Fruit fly (Drosophila melanogaster): ENCODE results near the gene Ndf.
A peak's percentile ranks its signal among the peaks of the same experiment; 100 is the strongest.

Ndf gene

DNA sequence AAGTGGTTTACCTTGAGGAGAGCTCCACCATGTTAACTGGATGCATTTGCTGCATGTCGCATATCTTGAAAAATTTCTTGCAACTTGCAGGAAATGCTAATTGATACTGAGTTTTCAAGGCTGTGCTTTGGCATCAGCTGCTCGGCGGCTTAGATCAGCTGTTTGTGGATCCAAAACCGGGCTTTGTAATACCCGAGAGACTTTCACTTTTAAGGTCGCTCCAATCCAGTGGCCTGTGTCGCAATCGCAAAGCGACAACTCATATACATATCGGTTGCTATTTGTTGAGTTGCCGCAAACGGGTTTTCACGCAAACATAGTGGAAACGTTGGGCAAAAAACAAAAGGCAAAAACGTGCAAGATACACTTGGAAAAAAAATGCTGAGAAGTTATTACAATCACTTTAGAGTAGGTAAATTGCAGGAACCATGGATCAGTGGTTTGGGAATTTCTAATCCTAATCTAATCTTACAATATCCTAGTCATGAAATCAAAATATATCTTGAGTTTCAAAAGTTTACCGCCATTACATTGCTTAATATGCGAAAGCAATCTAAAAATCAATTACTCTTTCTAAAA lies 32.2 kb downstream of the Ndf start:
- no peak for TF ChIP-seq CG17801 (GFP tag; optimal IDR thresholded peaks at IDR 0.05; ENCODE audit: partially characterized antibody)

DNA sequence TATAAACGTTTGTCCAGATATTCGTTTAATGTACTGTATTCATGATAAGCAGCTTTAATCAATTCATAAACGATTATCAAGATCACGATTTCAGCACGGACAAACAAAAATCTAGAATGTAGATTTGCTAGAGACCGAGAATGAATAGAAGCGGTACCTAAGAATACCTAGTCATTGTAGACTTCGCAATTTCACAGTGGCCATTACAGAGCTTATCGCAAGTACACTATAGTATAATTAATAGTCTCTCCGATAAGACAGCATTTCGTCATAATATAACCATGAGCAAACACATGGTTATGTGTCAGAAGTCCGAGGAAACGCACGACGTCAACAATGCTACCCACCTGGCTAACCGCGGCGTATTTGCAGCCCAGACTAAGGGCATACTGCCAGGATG lies 45.6 kb downstream of the Ndf start, which contains the start of gene CG33301:
Gene CG33301 (plus strand): TSS at position 301 of the 400 bp plus-strand sequence.
- no peak for TF ChIP-seq CG17801 (GFP tag; optimal IDR thresholded peaks at IDR 0.05; ENCODE audit: partially characterized antibody)

DNA sequence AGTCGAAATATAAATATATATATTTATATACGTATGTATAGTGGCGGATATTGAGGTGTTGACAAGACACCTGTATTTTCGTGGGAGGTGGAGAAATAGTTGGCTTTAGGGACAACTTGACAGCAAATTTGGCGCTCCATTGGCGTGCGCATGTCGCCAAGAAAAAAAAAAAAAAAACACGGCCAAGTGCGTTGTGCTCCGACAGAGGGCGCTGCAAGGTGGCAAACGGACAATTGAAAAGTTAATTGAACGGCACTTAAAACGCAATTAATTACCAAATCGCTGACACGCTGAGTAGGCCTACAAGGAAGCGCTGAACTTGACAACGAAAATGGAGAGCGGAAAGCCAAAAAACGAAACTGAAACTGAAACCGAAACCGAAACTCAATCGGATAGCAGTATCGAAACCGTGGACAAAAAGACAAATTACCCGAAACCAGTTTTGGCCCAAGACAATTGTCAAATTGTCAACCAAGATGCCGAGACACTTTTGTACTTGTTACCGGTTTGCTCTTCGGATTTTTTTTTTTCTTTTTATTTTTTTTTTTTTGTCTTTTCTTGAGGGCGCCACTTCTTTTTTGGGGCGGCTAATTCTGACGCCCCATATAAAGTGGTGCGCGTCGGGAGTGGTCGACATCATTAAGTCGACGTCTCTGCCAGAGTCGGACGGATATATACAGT lies 50.1 kb downstream of the Ndf start, which contains the start of gene Cpr31A:
Gene Cpr31A (plus strand): TSS at position 631 of the 681 bp plus-strand sequence.
- TF ChIP-seq CG17801 (GFP tag; optimal IDR thresholded peaks at IDR 0.05; ENCODE audit: partially characterized antibody), result no peak

DNA sequence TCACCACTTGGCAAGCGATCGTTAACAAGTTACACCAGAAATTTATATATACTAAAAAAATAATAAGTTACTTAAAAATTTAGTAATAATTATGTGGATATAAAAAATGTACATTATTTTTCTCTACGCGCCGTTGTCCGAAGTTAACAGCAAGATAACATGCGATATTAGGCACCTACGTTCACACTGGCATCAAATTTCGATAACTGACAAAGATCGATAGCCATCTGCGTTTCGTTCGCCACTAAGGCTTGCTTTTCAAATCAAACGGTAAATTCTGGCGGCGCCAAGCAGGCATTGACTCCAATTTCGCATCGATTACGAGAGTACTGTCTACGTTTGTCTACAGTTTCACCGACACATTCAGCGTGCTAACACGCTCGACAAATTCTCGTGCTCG lies 53.1 kb downstream of the Ndf start, which contains the start of gene Pen:
Gene Pen (plus strand): TSS at position 196 of the 400 bp plus-strand sequence.
- no peak for TF ChIP-seq CG17801 (GFP tag; optimal IDR thresholded peaks at IDR 0.05; ENCODE audit: partially characterized antibody)

DNA sequence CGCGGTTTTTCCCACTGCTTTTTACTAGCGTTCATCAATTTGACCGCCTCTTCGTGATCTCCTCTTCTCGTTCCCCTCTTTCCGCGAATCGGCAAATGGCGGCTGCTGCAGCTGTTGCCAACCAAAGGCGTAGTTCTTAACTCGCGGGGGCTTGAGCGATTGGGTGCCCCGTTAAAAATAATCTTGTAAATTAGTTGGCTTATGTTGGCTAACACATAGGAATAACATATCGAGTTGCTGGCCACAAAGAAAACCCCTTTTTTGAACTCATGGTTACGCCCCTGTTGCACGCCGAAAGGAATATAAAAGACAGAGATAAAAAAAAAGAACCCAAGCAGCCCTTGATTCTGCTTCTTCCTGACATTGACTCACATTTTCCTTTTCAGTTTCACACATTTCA lies 53.6 kb downstream of the Ndf start:
- TF ChIP-seq CG17801 (GFP tag; optimal IDR thresholded peaks at IDR 0.05; ENCODE audit: partially characterized antibody), result peak; percentile 83

Data from ovary, adult (tissue).